Worm (Caenorhabditis elegans) whole organism, L4/young adult: ENCODE results near the gene exos-4.1.

Experiments used
- dao-5 ChIP-seq: sonication (generic microtip); optimal IDR thresholded peaks from 2 replicates; lab custom pipeline; 2016; ENCODE audit warnings: missing genotype, missing genetic modification characterization, moderate library complexity, missing compliant biosample characterization
- him-1 ChIP-seq: sonication (generic microtip); optimal IDR thresholded peaks from 2 replicates; lab custom pipeline; 2016; ENCODE audit warnings: missing genotype, missing genetic modification reagents, missing genetic modification characterization, missing compliant biosample characterization

ce11 chrIV:13149276-13149675, 50.5 kb downstream of the exos-4.1 start, which contains the start of gene nlp-79:
- TF ChIP-seq dao-5 (tag; lab: Kevin White, UChicago) = no peak
- no peak for TF ChIP-seq him-1 (tag; lab: Kevin White, UChicago)
